Worm (Caenorhabditis elegans): ENCODE measurements around the gene C06E2.2.

DNA sequence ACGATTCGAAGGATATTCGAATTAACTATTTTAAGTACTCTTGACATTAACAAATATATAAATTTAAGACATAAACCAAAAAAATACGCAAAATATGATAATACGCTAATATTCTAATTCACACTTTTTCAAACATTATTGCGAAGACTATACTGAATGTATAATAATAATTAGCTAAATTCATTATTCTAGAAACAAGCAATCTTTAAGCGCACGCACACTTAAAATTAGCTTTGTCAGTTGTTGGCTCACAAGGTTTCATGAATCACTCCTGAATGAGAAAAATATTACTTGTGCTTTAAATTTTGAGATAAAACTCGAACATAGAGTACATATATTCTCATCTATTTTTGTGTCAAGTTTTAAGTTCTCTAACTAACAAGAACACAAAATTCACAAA lies 47.4 kb downstream of the C06E2.2 start:
- TF ChIP-seq snpc-4 (tag; optimal IDR thresholded peaks at IDR 0.05) (no peak), cnd-1 (tag; optimal IDR thresholded peaks at IDR 0.05) (no peak), elt-3 (tag; optimal IDR thresholded peaks at IDR 0.05) (no peak), lsy-2 (tag; optimal IDR thresholded peaks at IDR 0.05) (no peak)

All from whole organism, mixed stage, embryonic.